Fruit fly (Drosophila melanogaster): ENCODE results near the gene CG43292.

DNA sequence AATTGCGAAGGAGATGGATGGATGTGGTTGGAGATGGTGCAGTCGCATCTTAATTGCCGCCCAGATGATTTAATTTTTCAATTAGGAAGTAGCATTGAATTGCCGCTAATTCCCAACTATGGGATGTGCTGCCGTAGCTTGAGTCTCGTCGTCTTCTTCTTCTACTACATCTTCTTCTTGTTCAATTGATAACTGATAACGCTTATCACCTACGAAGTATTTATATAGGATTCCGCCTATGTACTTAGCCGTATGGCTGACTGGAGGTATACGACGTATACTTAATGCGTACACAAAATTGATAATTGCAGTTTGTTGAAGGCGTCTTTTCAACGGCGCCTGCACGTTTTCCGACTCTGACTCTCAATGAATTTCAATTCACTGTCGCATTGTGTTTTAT lies 45.2 kb downstream of the CG43292 start:
- TF ChIP-seq CG1620 (GFP tag; optimal IDR thresholded peaks at IDR 0.05) (no peak), CG5204 (GFP tag; optimal IDR thresholded peaks at IDR 0.05) (no peak), Hr96 (GFP tag; optimal IDR thresholded peaks at IDR 0.05) (no peak), toe (GFP tag; optimal IDR thresholded peaks at IDR 0.05) (no peak), tj (GFP tag; optimal IDR thresholded peaks at IDR 0.05) (no peak), CG12768 (GFP tag; optimal IDR thresholded peaks at IDR 0.05) (no peak), CG11617 (GFP tag; optimal IDR thresholded peaks at IDR 0.05) (no peak), CG7045 (GFP tag; optimal IDR thresholded peaks at IDR 0.05) (no peak), CG7101 (tag; optimal IDR thresholded peaks at IDR 0.05) (no peak), ovo (GFP tag; optimal IDR thresholded peaks at IDR 0.05) (no peak), cnc (optimal IDR thresholded peaks at IDR 0.05) (no peak), cic (GFP tag; optimal IDR thresholded peaks at IDR 0.05) (peak; percentile 78), Mnt (GFP tag; optimal IDR thresholded peaks at IDR 0.05) (no peak), Clk (GFP tag; optimal IDR thresholded peaks at IDR 0.05) (no peak)
